Fruit fly (Drosophila melanogaster): Measurements from ENCODE around the gene Yp3.

dm6 chrX:13770768-13771167 is 11.4 kb downstream of the Yp3 start:
- TF ChIP-seq ttk (optimal IDR thresholded peaks at IDR 0.05) (no peak), psq (optimal IDR thresholded peaks at IDR 0.05) (no peak)

All from Kc167 (cell line).